Fruit fly (Drosophila melanogaster) whole organism: ENCODE results near the gene CG4660.

Experiments used
- CG8478 ChIP-seq: fragments of >200 bp; optimal IDR thresholded peaks from 2 replicates; lab custom pipeline; 2018; ENCODE audit warnings: inconsistent platforms
- Dll ChIP-seq: fragments of >200 bp; optimal IDR thresholded peaks from 2 replicates; lab custom pipeline; 2017
- EcR ChIP-seq, 2 experiments: fragments of >200 bp; optimal IDR thresholded peaks; 2 replicates each; lab custom pipeline; 2017; ENCODE audit warnings: missing biosample characterization in 2 of 2, missing genetic modification characterization in 2 of 2, missing genetic modification reagents in 2 of 2
- pan ChIP-seq: fragments of >200 bp; optimal IDR thresholded peaks from 2 replicates; lab custom pipeline; 2017
- psq ChIP-seq: fragments of >200 bp; optimal IDR thresholded peaks from 2 replicates; lab custom pipeline; 2017
- usp ChIP-seq: fragments of >200 bp; optimal IDR thresholded peaks from 2 replicates; lab custom pipeline; 2017; ENCODE audit warnings: missing biosample characterization, missing genetic modification characterization, mixed read lengths

Gene CG4660

dm6 chrX:6077043-6077547, 4.1 kb downstream of the CG4660 start:
- no peak for TF ChIP-seq Dll (lab: Kevin White, UChicago)
- no peak for TF ChIP-seq psq (lab: Kevin White, UChicago)
- TF ChIP-seq usp (GFP tag; lab: Kevin White, UChicago), result no peak
- TF ChIP-seq pan (lab: Kevin White, UChicago), result no peak
- no peak for TF ChIP-seq EcR (GFP tag; optimal IDR thresholded peaks at IDR 0.05; lab: Kevin White, UChicago)
- TF ChIP-seq CG8478 (lab: Kevin White, UChicago), result no peak

- TF ChIP-seq psq (lab: Kevin White, UChicago) (no peak), pan (lab: Kevin White, UChicago) (no peak), Dll (lab: Kevin White, UChicago) (no peak), EcR (GFP tag; optimal IDR thresholded peaks at IDR 0.05; lab: Kevin White, UChicago) (no peak), CG8478 (lab: Kevin White, UChicago) (no peak), usp (GFP tag; lab: Kevin White, UChicago) (no peak)
Measured at dm6 chrX:6075586-6075985, 5.6 kb downstream of the CG4660 start.

- TF ChIP-seq EcR (GFP tag; optimal IDR thresholded peaks at IDR 0.05; lab: Kevin White, UChicago) (no peak), pan (lab: Kevin White, UChicago) (no peak), psq (lab: Kevin White, UChicago) (no peak), Dll (lab: Kevin White, UChicago) (no peak), CG8478 (lab: Kevin White, UChicago) (no peak), usp (GFP tag; lab: Kevin White, UChicago) (no peak)
Measured at dm6 chrX:6074845-6075244, 6.3 kb downstream of the CG4660 start, which contains the start of gene Tsp5D. Gene Tsp5D (minus strand): TSS chrX:6074857.

- TF ChIP-seq psq (lab: Kevin White, UChicago), result no peak
- TF ChIP-seq usp (GFP tag; lab: Kevin White, UChicago), result no peak
- TF ChIP-seq CG8478 (lab: Kevin White, UChicago), result no peak
- no peak for TF ChIP-seq Dll (lab: Kevin White, UChicago)
- TF ChIP-seq pan (lab: Kevin White, UChicago), result no peak
- TF ChIP-seq EcR (GFP tag; optimal IDR thresholded peaks at IDR 0.05; lab: Kevin White, UChicago), result no peak
Measured at dm6 chrX:6068714-6069113, 12.5 kb downstream of the CG4660 start.

- TF ChIP-seq CG8478 (lab: Kevin White, UChicago) (no peak), psq (lab: Kevin White, UChicago) (no peak), Dll (lab: Kevin White, UChicago) (no peak), usp (GFP tag; lab: Kevin White, UChicago) (no peak), pan (lab: Kevin White, UChicago) (no peak), EcR (GFP tag; optimal IDR thresholded peaks at IDR 0.05; lab: Kevin White, UChicago) (no peak)
Measured at dm6 chrX:6067281-6068008, 13.7 kb downstream of the CG4660 start, which contains the start of gene CG5928. Gene CG5928 (plus strand): TSS chrX:6067958.

- TF ChIP-seq EcR (GFP tag; optimal IDR thresholded peaks at IDR 0.05; lab: Kevin White, UChicago) (no peak), usp (GFP tag; lab: Kevin White, UChicago) (no peak), Dll (lab: Kevin White, UChicago) (no peak), pan (lab: Kevin White, UChicago) (no peak), CG8478 (lab: Kevin White, UChicago) (no peak), psq (lab: Kevin White, UChicago) (no peak)
Measured at dm6 chrX:6066316-6066715, 14.9 kb downstream of the CG4660 start, which contains the start of gene CG43115. Gene CG43115 (minus strand): TSS chrX:6066416.

dm6 chrX:6064508-6064907, 16.7 kb downstream of the CG4660 start:
- TF ChIP-seq CG8478 (lab: Kevin White, UChicago), result no peak
- TF ChIP-seq Dll (lab: Kevin White, UChicago), result no peak
- no peak for TF ChIP-seq psq (lab: Kevin White, UChicago)
- no peak for TF ChIP-seq usp (GFP tag; lab: Kevin White, UChicago)
- TF ChIP-seq pan (lab: Kevin White, UChicago), result no peak
- TF ChIP-seq EcR (GFP tag; optimal IDR thresholded peaks at IDR 0.05; lab: Kevin White, UChicago), result no peak

- TF ChIP-seq psq (lab: Kevin White, UChicago), result no peak
- TF ChIP-seq usp (GFP tag; lab: Kevin White, UChicago), result no peak
Measured at dm6 chrX:6062160-6062559, 19.0 kb downstream of the CG4660 start.

dm6 chrX:6059135-6059824, 21.9 kb downstream of the CG4660 start:
- TF ChIP-seq CG8478 (lab: Kevin White, UChicago) (no peak), psq (lab: Kevin White, UChicago) (no peak), usp (GFP tag; lab: Kevin White, UChicago) (no peak), Dll (lab: Kevin White, UChicago) (no peak), EcR (GFP tag; optimal IDR thresholded peaks at IDR 0.05; lab: Kevin White, UChicago) (no peak), pan (lab: Kevin White, UChicago) (no peak)

- no peak for TF ChIP-seq psq (lab: Kevin White, UChicago)
- TF ChIP-seq pan (lab: Kevin White, UChicago), result no peak
Measured at dm6 chrX:6054031-6054430, 27.1 kb downstream of the CG4660 start.

dm6 chrX:6052855-6053254, 28.3 kb downstream of the CG4660 start:
- TF ChIP-seq CG8478 (lab: Kevin White, UChicago) (no peak), psq (lab: Kevin White, UChicago) (no peak), Dll (lab: Kevin White, UChicago) (no peak), usp (GFP tag; lab: Kevin White, UChicago) (no peak), pan (lab: Kevin White, UChicago) (no peak), EcR (GFP tag; optimal IDR thresholded peaks at IDR 0.05; lab: Kevin White, UChicago) (no peak)
